Worm (Caenorhabditis elegans) whole organism, L3 larva: ENCODE data around the gene F28H7.7.

Experiments
- R02D3.7 ChIP-seq: fragments of 150-350 bp; optimal IDR thresholded peaks from 2 replicates; lab custom pipeline; 2014; ENCODE audit warnings: missing biosample characterization, missing genetic modification characterization
- ZK546.5 ChIP-seq: sonication (generic microtip); optimal IDR thresholded peaks from 2 replicates; lab custom pipeline; 2017; ENCODE audit warnings: missing biosample characterization, missing genetic modification characterization
- aly-2 ChIP-seq: fragments of 150-350 bp; optimal IDR thresholded peaks from 2 replicates; lab custom pipeline; 2014; ENCODE audit warnings: missing biosample characterization, missing genetic modification characterization
- ceh-28 ChIP-seq: fragments of 150-350 bp; optimal IDR thresholded peaks from 2 replicates; lab custom pipeline; 2014; ENCODE audit warnings: missing biosample characterization, missing genetic modification reagents, missing genetic modification characterization
- ceh-82 ChIP-seq: fragments of 150-350 bp; optimal IDR thresholded peaks from 2 replicates; lab custom pipeline; 2014; ENCODE audit warnings: missing biosample characterization, missing genetic modification characterization
- ceh-9 ChIP-seq: sonication (generic microtip); optimal IDR thresholded peaks from 2 replicates; lab custom pipeline; 2018; ENCODE audit warnings: missing biosample characterization, missing genetic modification characterization
- daf-12 ChIP-seq: fragments of 150-350 bp; optimal IDR thresholded peaks from 2 replicates; lab custom pipeline; 2014; ENCODE audit warnings: missing biosample characterization, missing genetic modification reagents, missing genetic modification characterization
- egl-27 ChIP-seq: sonication (generic microtip); optimal IDR thresholded peaks from 4 replicates; lab custom pipeline; 2017; ENCODE audit warnings: missing biosample characterization, missing genetic modification reagents, missing genetic modification characterization
- egl-5 ChIP-seq: fragments of 150-350 bp; optimal IDR thresholded peaks from 2 replicates; lab custom pipeline; 2017; ENCODE audit warnings: missing biosample characterization, missing genetic modification reagents, missing genetic modification characterization, inconsistent platforms
- elt-1 ChIP-seq: fragments of 150-350 bp; optimal IDR thresholded peaks from 2 replicates; lab custom pipeline; 2014; ENCODE audit warnings: missing biosample characterization, missing genetic modification characterization
- elt-2 ChIP-seq: sonication (generic microtip); optimal IDR thresholded peaks from 2 replicates; lab custom pipeline; 2016; ENCODE audit warnings: missing genetic modification reagents, mild to moderate bottlenecking, missing genetic modification characterization, missing compliant biosample characterization
- eor-1 ChIP-seq, 2 experiments: fragments of 150-350 bp; optimal IDR thresholded peaks; 2 replicates each; lab custom pipeline; 2014 to 2018; ENCODE audit warnings: missing biosample characterization in 2 of 2, missing genetic modification characterization in 2 of 2
- fkh-10 ChIP-seq: sonication (generic microtip); optimal IDR thresholded peaks from 2 replicates; lab custom pipeline; 2017; ENCODE audit warnings: missing biosample characterization, missing genetic modification reagents, missing genetic modification characterization
- fkh-2 ChIP-seq: fragments of 150-350 bp; optimal IDR thresholded peaks from 2 replicates; lab custom pipeline; 2014; ENCODE audit warnings: missing biosample characterization, missing genetic modification reagents, missing genetic modification characterization
- fos-1 ChIP-seq: fragments of 150-350 bp; optimal IDR thresholded peaks from 2 replicates; lab custom pipeline; 2014; ENCODE audit warnings: missing biosample characterization, missing genetic modification characterization
- hmg-11 ChIP-seq: sonication (generic microtip); optimal IDR thresholded peaks from 2 replicates; lab custom pipeline; 2016; ENCODE audit warnings: missing genetic modification characterization, missing compliant biosample characterization
- jun-1 ChIP-seq: fragments of 150-350 bp; optimal IDR thresholded peaks from 2 replicates; lab custom pipeline; 2014; ENCODE audit warnings: missing biosample characterization, missing genetic modification reagents, missing genetic modification characterization
- lin-39 ChIP-seq: fragments of 150-350 bp; optimal IDR thresholded peaks from 2 replicates; lab custom pipeline; 2018; ENCODE audit warnings: missing biosample characterization, missing genetic modification reagents, missing genetic modification characterization
- lsy-12 ChIP-seq: sonication (generic microtip); optimal IDR thresholded peaks from 2 replicates; lab custom pipeline; 2016; ENCODE audit warnings: mild to moderate bottlenecking, missing genetic modification characterization, missing compliant biosample characterization
- mdl-1 ChIP-seq: fragments of 150-350 bp; optimal IDR thresholded peaks from 2 replicates; lab custom pipeline; 2014; ENCODE audit warnings: missing biosample characterization, missing genetic modification characterization
- mml-1 ChIP-seq: fragments of 150-350 bp; sonication (generic microtip); optimal IDR thresholded peaks from 3 replicates; lab custom pipeline; 2014; ENCODE audit warnings: missing biosample characterization, missing genetic modification characterization
- nhr-11 ChIP-seq: fragments of 150-350 bp; optimal IDR thresholded peaks from 2 replicates; lab custom pipeline; 2014; ENCODE audit warnings: missing biosample characterization, missing genetic modification characterization
- nhr-12 ChIP-seq: fragments of 150-350 bp; optimal IDR thresholded peaks from 2 replicates; lab custom pipeline; 2014; ENCODE audit warnings: missing biosample characterization, missing genetic modification characterization
- nhr-23 ChIP-seq: fragments of 150-350 bp; optimal IDR thresholded peaks from 2 replicates; lab custom pipeline; 2014; ENCODE audit warnings: missing biosample characterization, missing genetic modification reagents, missing genetic modification characterization
- nhr-237 ChIP-seq: fragments of 150-350 bp; optimal IDR thresholded peaks from 2 replicates; lab custom pipeline; 2014; ENCODE audit warnings: missing biosample characterization, missing genetic modification characterization
- nhr-25 ChIP-seq: sonication (generic microtip); optimal IDR thresholded peaks from 2 replicates; lab custom pipeline; 2017; ENCODE audit warnings: missing biosample characterization, missing genetic modification characterization
- nhr-43 ChIP-seq: sonication (generic microtip); optimal IDR thresholded peaks from 2 replicates; lab custom pipeline; 2016; ENCODE audit warnings: mild to moderate bottlenecking, missing genetic modification characterization, missing compliant biosample characterization; ENCODE audit not compliant: poor library complexity, severe bottlenecking
- nhr-67 ChIP-seq: fragments of 150-350 bp; optimal IDR thresholded peaks from 2 replicates; lab custom pipeline; 2014; ENCODE audit warnings: missing biosample characterization, missing genetic modification characterization
- nhr-76 ChIP-seq: fragments of 150-350 bp; sonication (generic microtip); optimal IDR thresholded peaks from 5 replicates; lab custom pipeline; 2014; ENCODE audit warnings: missing biosample characterization, missing genetic modification characterization
- pha-4 ChIP-seq: fragments of 150-350 bp; optimal IDR thresholded peaks from 2 replicates; lab custom pipeline; 2014; ENCODE audit warnings: missing biosample characterization, missing genetic modification reagents, missing genetic modification characterization
- pqm-1 ChIP-seq: fragments of 150-350 bp; optimal IDR thresholded peaks from 2 replicates; lab custom pipeline; 2017; ENCODE audit warnings: missing biosample characterization, missing genetic modification characterization, inconsistent platforms
- sea-2 ChIP-seq: fragments of 150-350 bp; sonication (generic microtip); optimal IDR thresholded peaks from 4 replicates; lab custom pipeline; 2014; ENCODE audit warnings: missing biosample characterization, missing genetic modification reagents, missing genetic modification characterization
- skn-1 ChIP-seq: fragments of 150-350 bp; optimal IDR thresholded peaks from 2 replicates; lab custom pipeline; 2014; ENCODE audit warnings: missing biosample characterization, missing genetic modification characterization
- snpc-4 ChIP-seq: fragments of 150-350 bp; optimal IDR thresholded peaks from 2 replicates; lab custom pipeline; 2014; ENCODE audit warnings: missing biosample characterization, missing genetic modification characterization
- tbx-2 ChIP-seq: sonication (generic microtip); optimal IDR thresholded peaks from 2 replicates; lab custom pipeline; 2016; ENCODE audit warnings: mild to moderate bottlenecking, missing genetic modification characterization, missing compliant biosample characterization
- unc-39 ChIP-seq: sonication (generic microtip); optimal IDR thresholded peaks from 4 replicates; lab custom pipeline; 2017; ENCODE audit warnings: missing biosample characterization, missing genetic modification characterization
- unc-62 ChIP-seq: fragments of 150-350 bp; sonication (generic microtip); optimal IDR thresholded peaks from 4 replicates; lab custom pipeline; 2014; ENCODE audit warnings: missing biosample characterization, missing genetic modification reagents, missing genetic modification characterization
- zag-1 ChIP-seq: fragments of 150-350 bp; optimal IDR thresholded peaks from 2 replicates; lab custom pipeline; 2014; ENCODE audit warnings: missing biosample characterization, missing genetic modification characterization
- ztf-11 ChIP-seq: fragments of 150-350 bp; optimal IDR thresholded peaks from 2 replicates; lab custom pipeline; 2014; ENCODE audit warnings: missing biosample characterization, missing genetic modification characterization
- ztf-4 ChIP-seq: fragments of 150-350 bp; optimal IDR thresholded peaks from 2 replicates; lab custom pipeline; 2014; ENCODE audit warnings: missing biosample characterization, missing genetic modification characterization

The F28H7.7 gene

ce11 chrV:10711004-10711403 lies 42.9 kb downstream of the F28H7.7 start:
- TF ChIP-seq ceh-82 (tag; lab: Kevin White, UChicago) (no peak), pha-4 (tag; lab: Kevin White, UChicago) (peak; percentile 12), egl-27 (tag; lab: Kevin White, UChicago) (no peak), pqm-1 (tag; lab: Kevin White, UChicago) (peak; percentile 73), elt-2 (tag; lab: Kevin White, UChicago) (peak; percentile 61), snpc-4 (tag; lab: Kevin White, UChicago) (no peak), nhr-23 (no peak)

ce11 chrV:10709385-10709784 lies 44.6 kb downstream of the F28H7.7 start:
- no peak for TF ChIP-seq nhr-11 (tag; lab: Kevin White, UChicago)
- no peak for TF ChIP-seq pha-4 (tag; lab: Kevin White, UChicago)
- TF ChIP-seq mdl-1 (tag; lab: Kevin White, UChicago), result no peak
- no peak for TF ChIP-seq nhr-43 (tag; lab: Kevin White, UChicago)
- no peak for TF ChIP-seq ceh-28 (tag; lab: Kevin White, UChicago)
- TF ChIP-seq jun-1 (tag; lab: Kevin White, UChicago), result no peak
- no peak for TF ChIP-seq skn-1
- no peak for TF ChIP-seq daf-12 (tag; lab: Kevin White, UChicago)
- no peak for TF ChIP-seq elt-1 (tag; lab: Kevin White, UChicago)
- no peak for TF ChIP-seq unc-62 (GFP tag; lab: Kevin White, UChicago)
- no peak for TF ChIP-seq fos-1

ce11 chrV:10708346-10708745 lies 45.6 kb downstream of the F28H7.7 start:
- TF ChIP-seq fkh-2 (tag; lab: Kevin White, UChicago) (no peak), ceh-28 (tag; lab: Kevin White, UChicago) (no peak), unc-39 (no peak), sea-2 (GFP tag; lab: Kevin White, UChicago) (no peak), zag-1 (tag; lab: Kevin White, UChicago) (no peak), tbx-2 (no peak), mml-1 (tag; lab: Kevin White, UChicago) (no peak), ceh-9 (no peak), hmg-11 (tag; lab: Kevin White, UChicago) (no peak), nhr-67 (tag; lab: Kevin White, UChicago) (no peak)

- TF ChIP-seq zag-1 (tag; lab: Kevin White, UChicago) (no peak), ZK546.5 (tag; lab: Kevin White, UChicago) (no peak), elt-2 (tag; lab: Kevin White, UChicago) (no peak), lin-39 (tag; lab: Kevin White, UChicago) (no peak), skn-1 (no peak), elt-1 (tag; lab: Kevin White, UChicago) (no peak), nhr-25 (no peak), egl-5 (no peak), nhr-43 (tag; lab: Kevin White, UChicago) (no peak), nhr-76 (tag; lab: Kevin White, UChicago) (no peak), fkh-10 (GFP tag; lab: Kevin White, UChicago) (no peak), nhr-12 (no peak), fkh-2 (tag; lab: Kevin White, UChicago) (no peak), eor-1 (tag; optimal IDR thresholded peaks at IDR 0.05; lab: Kevin White, UChicago) (no peak), R02D3.7 (tag; lab: Kevin White, UChicago) (no peak), unc-39 (no peak), unc-62 (GFP tag; lab: Kevin White, UChicago) (no peak), aly-2 (no peak)
Measured at ce11 chrV:10702910-10703309, 51.0 kb downstream of the F28H7.7 start.

ce11 chrV:10702249-10702648 lies 51.7 kb downstream of the F28H7.7 start, which contains the start of gene pph-1:
TSS of gene pph-1 (plus strand) at chrV:10702549.
- no peak for TF ChIP-seq elt-2 (tag; lab: Kevin White, UChicago)
- no peak for TF ChIP-seq nhr-67 (tag; lab: Kevin White, UChicago)
- TF ChIP-seq nhr-12, result no peak
- no peak for TF ChIP-seq elt-1 (tag; lab: Kevin White, UChicago)
- TF ChIP-seq egl-27 (tag; lab: Kevin White, UChicago), result no peak
- no peak for TF ChIP-seq skn-1
- TF ChIP-seq snpc-4 (tag; lab: Kevin White, UChicago), result no peak
- TF ChIP-seq nhr-25, result no peak
- no peak for TF ChIP-seq nhr-43 (tag; lab: Kevin White, UChicago)
- no peak for TF ChIP-seq tbx-2
- no peak for TF ChIP-seq ztf-4 (tag; lab: Kevin White, UChicago)
- TF ChIP-seq fkh-2 (tag; lab: Kevin White, UChicago), result no peak
- no peak for TF ChIP-seq daf-12 (tag; lab: Kevin White, UChicago)
- TF ChIP-seq nhr-76 (tag; lab: Kevin White, UChicago), result no peak
- TF ChIP-seq nhr-237 (tag; lab: Kevin White, UChicago), result no peak
- no peak for TF ChIP-seq egl-5
- no peak for TF ChIP-seq aly-2
- TF ChIP-seq fos-1, result no peak
- TF ChIP-seq lsy-12 (tag; lab: Kevin White, UChicago), result no peak
- TF ChIP-seq ztf-11 (tag; lab: Kevin White, UChicago), result no peak
